Worm (Caenorhabditis elegans) whole organism, L2 larva: ENCODE results near the gene T20D3.14.

Experiments used
- alr-1 ChIP-seq: fragments of 150-350 bp; optimal IDR thresholded peaks from 2 replicates; lab custom pipeline; 2014; ENCODE audit warnings: missing biosample characterization, missing genetic modification characterization
- aly-2 ChIP-seq: fragments of 150-350 bp; optimal IDR thresholded peaks from 2 replicates; lab custom pipeline; 2014; ENCODE audit warnings: missing biosample characterization, missing genetic modification characterization
- lsy-2 ChIP-seq, 2 experiments: fragments of 150-350 bp in 1 of 2; sonication (generic microtip) in 1 of 2; optimal IDR thresholded peaks; 2 replicates each; lab custom pipeline; 2014 to 2017; ENCODE audit warnings: missing biosample characterization in 2 of 2, missing genetic modification characterization in 2 of 2
- mdl-1 ChIP-seq, 2 experiments: fragments of 150-350 bp in 1 of 2; sonication (generic microtip) in 1 of 2; optimal IDR thresholded peaks; 2 replicates each; lab custom pipeline; 2017; ENCODE audit warnings: missing biosample characterization in 2 of 2, missing genetic modification characterization in 2 of 2
- nhr-237 ChIP-seq: fragments of 150-350 bp; optimal IDR thresholded peaks from 2 replicates; lab custom pipeline; 2014; ENCODE audit warnings: missing biosample characterization, missing genetic modification characterization
- skn-1 ChIP-seq: sonication (generic microtip); optimal IDR thresholded peaks from 2 replicates; lab custom pipeline; 2017; ENCODE audit warnings: missing biosample characterization, missing genetic modification characterization
- unc-39 ChIP-seq: fragments of 150-350 bp; optimal IDR thresholded peaks from 2 replicates; lab custom pipeline; 2014; ENCODE audit warnings: missing biosample characterization, missing genetic modification characterization
- unc-55 ChIP-seq: fragments of 150-350 bp; sonication (generic microtip); optimal IDR thresholded peaks from 3 replicates; lab custom pipeline; 2014; ENCODE audit warnings: missing biosample characterization, missing genetic modification reagents, missing genetic modification characterization
- unc-62 ChIP-seq: fragments of 150-350 bp; optimal IDR thresholded peaks from 2 replicates; lab custom pipeline; 2014; ENCODE audit warnings: missing biosample characterization, missing genetic modification reagents, missing genetic modification characterization

DNA sequence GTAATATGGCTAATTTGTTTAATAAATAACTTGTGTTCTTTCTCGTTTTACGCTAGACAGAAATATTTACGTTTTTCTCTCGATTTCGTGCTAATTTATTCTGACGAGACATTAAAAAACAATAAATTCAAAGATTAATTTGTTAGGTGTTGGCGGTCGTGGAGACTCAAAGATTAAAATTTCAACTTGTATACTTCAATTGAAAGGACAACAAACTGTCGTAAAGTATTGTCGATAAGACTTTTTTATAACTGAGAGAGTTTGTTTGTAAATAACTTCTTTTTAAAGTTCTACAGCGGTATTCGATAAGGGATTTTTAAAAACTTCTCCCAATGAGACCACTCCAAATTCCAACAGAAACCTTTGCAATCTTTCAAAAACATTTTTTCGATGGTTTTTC, 18.0 kb upstream of the T20D3.14 start:
- no peak for TF ChIP-seq unc-55
- no peak for TF ChIP-seq unc-62 (GFP tag; lab: Kevin White, UChicago)
- no peak for TF ChIP-seq alr-1 (tag; lab: Kevin White, UChicago)
- TF ChIP-seq skn-1, result no peak
- TF ChIP-seq lsy-2 (tag; optimal IDR thresholded peaks at IDR 0.05; lab: Kevin White, UChicago), result no peak
- no peak for TF ChIP-seq aly-2 (tag; lab: Kevin White, UChicago)
- TF ChIP-seq mdl-1 (tag; optimal IDR thresholded peaks at IDR 0.05; lab: Kevin White, UChicago), result no peak
- TF ChIP-seq unc-39 (tag; lab: Kevin White, UChicago), result no peak
- no peak for TF ChIP-seq nhr-237
